Fruit fly (Drosophila melanogaster): ENCODE results near the gene CG32640.

DNA sequence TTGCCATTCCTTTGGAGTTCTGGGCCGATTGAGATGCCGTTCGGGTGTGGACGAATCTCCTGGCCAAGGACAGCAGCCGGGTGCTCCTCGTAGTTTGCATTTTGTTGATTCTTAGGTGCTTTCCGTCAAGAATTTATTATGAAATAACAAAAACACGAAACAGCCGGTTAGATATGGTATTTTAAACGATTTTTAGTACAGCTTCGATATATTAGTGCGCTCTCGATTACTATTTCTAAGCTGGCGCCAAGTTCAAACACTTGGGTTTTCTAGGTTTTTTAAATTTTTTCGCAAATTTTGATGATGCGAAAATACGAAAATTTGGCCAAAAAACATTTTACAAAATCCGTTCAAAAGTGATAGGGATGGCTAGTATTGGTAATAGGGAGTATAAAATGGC is 16.4 kb downstream of the CG32640 start, which contains the start of gene Coq5:
- TF ChIP-seq B-H2 (GFP tag; optimal IDR thresholded peaks at IDR 0.05) (no peak), CG7556 (GFP tag; optimal IDR thresholded peaks at IDR 0.05) (no peak), Fer2 (tag; optimal IDR thresholded peaks at IDR 0.05) (no peak), NFAT (GFP tag; IDR thresholded peaks at IDR 0.05) (no peak), CG9727 (GFP tag; optimal IDR thresholded peaks at IDR 0.05) (no peak), CG2678 (tag; optimal IDR thresholded peaks at IDR 0.05) (no peak), Usf (GFP tag; optimal IDR thresholded peaks at IDR 0.05) (no peak), CG9437 (GFP tag; optimal IDR thresholded peaks at IDR 0.05) (no peak)

All from whole organism, embryonic.